Fruit fly (Drosophila melanogaster) whole organism, embryonic: Measurements from ENCODE around the gene Cp7Fa.
A peak's percentile ranks its signal among the peaks of the same experiment; 100 is the strongest.

ENCODE experiments used
- Ada2b ChIP-seq: fragments of 200-800 bp; sonication (Bioruptor generic); IDR thresholded peaks from 2 replicates; pipeline ENCODE4 v1.3.6; 2022; ENCODE audit warnings: missing biosample characterization, missing genetic modification characterization
- BEAF-32 ChIP-seq: fragments of 200-800 bp; sonication (Bioruptor generic); optimal IDR thresholded peaks from 3 replicates; lab custom pipeline; 2017; ENCODE audit warnings: missing biosample characterization, missing genetic modification characterization, mild to moderate bottlenecking, moderate library complexity, missing genetic modification reagents
- CG10147 ChIP-seq: fragments of 200-800 bp; sonication (Bioruptor generic); optimal IDR thresholded peaks from 2 replicates; lab custom pipeline; 2019; ENCODE audit warnings: missing biosample characterization, mild to moderate bottlenecking, missing genetic modification characterization, moderate library complexity
- CG12104 ChIP-seq: fragments of 200-800 bp; sonication (Bioruptor generic); optimal IDR thresholded peaks from 3 replicates; lab custom pipeline; 2016; ENCODE audit warnings: missing biosample characterization, missing genetic modification characterization
- CG12219 ChIP-seq: fragments of 200-800 bp; sonication (Bioruptor generic); optimal IDR thresholded peaks from 3 replicates; lab custom pipeline; 2018; ENCODE audit warnings: missing biosample characterization, mild to moderate bottlenecking, missing genetic modification characterization
- CG13287 ChIP-seq: fragments of 200-800 bp; sonication (Bioruptor generic); IDR thresholded peaks from 2 replicates; pipeline ENCODE4 v1.3.6; 2022; ENCODE audit warnings: missing biosample characterization, missing genetic modification characterization; ENCODE audit not compliant: partially characterized antibody
- CG14710 ChIP-seq: fragments of 200-800 bp; sonication (Bioruptor generic); optimal IDR thresholded peaks from 3 replicates; lab custom pipeline; 2019; ENCODE audit warnings: missing biosample characterization, mild to moderate bottlenecking, missing genetic modification characterization, moderate library complexity
- CG1529 ChIP-seq: fragments of 200-800 bp; sonication (Bioruptor generic); optimal IDR thresholded peaks from 3 replicates; lab custom pipeline; 2018; ENCODE audit warnings: missing biosample characterization, missing genetic modification characterization
- CG15601 ChIP-seq: fragments of 200-800 bp; sonication (Bioruptor generic); optimal IDR thresholded peaks from 3 replicates; lab custom pipeline; 2019; ENCODE audit warnings: missing biosample characterization, mild to moderate bottlenecking, missing genetic modification characterization, moderate library complexity
- CG17829 ChIP-seq: fragments of 200-800 bp; optimal IDR thresholded peaks from 2 replicates; lab custom pipeline; 2019; ENCODE audit warnings: missing biosample characterization, mild to moderate bottlenecking, missing genetic modification characterization, moderate library complexity
- CG18619 ChIP-seq: fragments of 200-800 bp; sonication (Bioruptor generic); optimal IDR thresholded peaks from 3 replicates; lab custom pipeline; 2017; ENCODE audit warnings: missing biosample characterization, mild to moderate bottlenecking, missing genetic modification characterization
- CG2116 ChIP-seq: fragments of 200-800 bp; sonication (Bioruptor generic); optimal IDR thresholded peaks from 3 replicates; lab custom pipeline; 2018; ENCODE audit warnings: missing biosample characterization, mild to moderate bottlenecking, missing genetic modification characterization
- CG2199 ChIP-seq: fragments of 200-800 bp; sonication (Bioruptor generic); IDR thresholded peaks from 3 replicates; pipeline ENCODE4 v1.3.6; 2022; ENCODE audit warnings: missing biosample characterization, missing genetic modification characterization
- CG31365 ChIP-seq: fragments of 200-800 bp; sonication (Bioruptor generic); optimal IDR thresholded peaks from 2 replicates; lab custom pipeline; 2018; ENCODE audit warnings: missing biosample characterization, mild to moderate bottlenecking, missing genetic modification characterization
- CG32772 ChIP-seq: fragments of 200-800 bp; sonication (Bioruptor generic); IDR thresholded peaks from 2 replicates; pipeline ENCODE4 v1.3.6; 2022; ENCODE audit warnings: missing biosample characterization, missing genetic modification characterization
- CG34422 ChIP-seq: fragments of 200-800 bp; sonication (Bioruptor generic); IDR thresholded peaks from 3 replicates; pipeline ENCODE4 v1.3.6; 2022; ENCODE audit warnings: missing biosample characterization, missing genetic modification characterization
- CG5245 ChIP-seq: fragments of 200-800 bp; sonication (Bioruptor generic); optimal IDR thresholded peaks from 3 replicates; lab custom pipeline; 2016; ENCODE audit warnings: missing biosample characterization, missing genetic modification characterization
- CG5953 ChIP-seq: fragments of 200-800 bp; sonication (Bioruptor generic); IDR thresholded peaks from 2 replicates; pipeline ENCODE4 v1.3.6; 2022; ENCODE audit warnings: missing biosample characterization, missing genetic modification characterization
- CG7745 ChIP-seq: fragments of 200-800 bp; sonication (Bioruptor generic); optimal IDR thresholded peaks from 2 replicates; lab custom pipeline; 2018; ENCODE audit warnings: missing biosample characterization, mild to moderate bottlenecking, missing genetic modification characterization, moderate library complexity
- Dip2 ChIP-seq: fragments of 200-800 bp; sonication (Bioruptor generic); IDR thresholded peaks from 2 replicates; pipeline ENCODE4 v1.3.6; 2022; ENCODE audit warnings: missing biosample characterization, missing genetic modification characterization
- Dll ChIP-seq: fragments of 200-800 bp; sonication (Bioruptor generic); IDR thresholded peaks from 4 replicates; pipeline ENCODE4 v1.3.6; 2022; ENCODE audit warnings: missing biosample characterization, missing genetic modification characterization; ENCODE audit not compliant: partially characterized antibody
- Dref ChIP-seq: fragments of 200-800 bp; sonication (Bioruptor generic); IDR thresholded peaks from 2 replicates; pipeline ENCODE4 v1.3.6; 2022; ENCODE audit warnings: missing biosample characterization, missing genetic modification characterization
- Fer2 ChIP-seq: fragments of 200-800 bp; sonication (Bioruptor generic); optimal IDR thresholded peaks from 2 replicates; lab custom pipeline; 2018; ENCODE audit warnings: missing biosample characterization, mild to moderate bottlenecking, missing genetic modification characterization, moderate library complexity
- HHEX ChIP-seq: fragments of 200-800 bp; sonication (Bioruptor generic); optimal IDR thresholded peaks from 3 replicates; lab custom pipeline; 2017; ENCODE audit warnings: missing biosample characterization, mild to moderate bottlenecking, missing genetic modification characterization, missing genetic modification reagents
- Hr3 ChIP-seq: fragments of 200-800 bp; sonication (Bioruptor generic); optimal IDR thresholded peaks from 3 replicates; lab custom pipeline; 2016; ENCODE audit warnings: missing biosample characterization, missing genetic modification characterization
- MBD-R2 ChIP-seq: fragments of 200-800 bp; sonication (Bioruptor generic); IDR thresholded peaks from 2 replicates; pipeline ENCODE4 v1.3.6; 2022; ENCODE audit warnings: missing biosample characterization, missing genetic modification characterization
- Poxn ChIP-seq: fragments of 200-800 bp; sonication (Bioruptor generic); IDR thresholded peaks from 2 replicates; pipeline ENCODE4 v1.3.6; 2022; ENCODE audit warnings: missing biosample characterization, missing genetic modification characterization
- Ptx1 ChIP-seq: fragments of 200-800 bp; sonication (Bioruptor generic); IDR thresholded peaks from 2 replicates; pipeline ENCODE4 v1.3.6; 2022; ENCODE audit warnings: missing biosample characterization, missing genetic modification characterization
- Stat92E ChIP-seq, 3 experiments: fragments of >200 bp in 2 of 3; fragments of 200-800 bp in 1 of 3; sonication (Bioruptor generic) in 1 of 3; optimal IDR thresholded peaks; 2 replicates each; lab custom pipeline; 2017 to 2019; ENCODE audit warnings: missing biosample characterization in 3 of 3, missing genetic modification characterization in 3 of 3, mild to moderate bottlenecking in 1 of 3, moderate library complexity in 1 of 3
- Vsx1 ChIP-seq: fragments of 200-800 bp; sonication (Bioruptor generic); optimal IDR thresholded peaks from 2 replicates; lab custom pipeline; 2017; ENCODE audit warnings: missing biosample characterization, mild to moderate bottlenecking, missing genetic modification characterization, missing genetic modification reagents
- chinmo ChIP-seq: fragments of 200-800 bp; sonication (Bioruptor generic); IDR thresholded peaks from 4 replicates; pipeline ENCODE4 v1.3.6; 2022; ENCODE audit warnings: missing biosample characterization, missing genetic modification characterization; ENCODE audit not compliant: partially characterized antibody
- ci ChIP-seq: fragments of 200-800 bp; sonication (Bioruptor generic); IDR thresholded peaks from 3 replicates; pipeline ENCODE4 v1.3.6; 2022; ENCODE audit warnings: missing biosample characterization, missing genetic modification characterization
- crc ChIP-seq: fragments of 200-800 bp; sonication (Bioruptor generic); optimal IDR thresholded peaks from 2 replicates; lab custom pipeline; 2016; ENCODE audit warnings: missing biosample characterization, missing genetic modification characterization
- dysf ChIP-seq: fragments of 200-800 bp; sonication (Bioruptor generic); IDR thresholded peaks from 3 replicates; pipeline ENCODE4 v1.3.6; 2022; ENCODE audit warnings: missing biosample characterization, missing genetic modification characterization
- ewg ChIP-seq: fragments of 200-800 bp; sonication (Bioruptor generic); optimal IDR thresholded peaks from 3 replicates; lab custom pipeline; 2017; ENCODE audit warnings: mild to moderate bottlenecking, missing biosample characterization, missing genetic modification reagents, missing genetic modification characterization
- exex ChIP-seq: fragments of 200-800 bp; sonication (Bioruptor generic); optimal IDR thresholded peaks from 4 replicates; lab custom pipeline; 2018; ENCODE audit warnings: missing biosample characterization, mild to moderate bottlenecking, missing genetic modification characterization, moderate library complexity
- gfzf ChIP-seq: fragments of 200-800 bp; sonication (Bioruptor generic); optimal IDR thresholded peaks from 2 replicates; lab custom pipeline; 2016; ENCODE audit warnings: missing biosample characterization, mild to moderate bottlenecking, missing genetic modification characterization, moderate library complexity
- grau ChIP-seq: fragments of 200-800 bp; optimal IDR thresholded peaks from 3 replicates; lab custom pipeline; 2019; ENCODE audit warnings: missing biosample characterization, mild to moderate bottlenecking, missing genetic modification characterization, moderate library complexity
- knrl ChIP-seq: fragments of 200-800 bp; sonication (Bioruptor generic); IDR thresholded peaks from 3 replicates; pipeline ENCODE4 v1.3.6; 2022; ENCODE audit warnings: missing biosample characterization, missing genetic modification characterization; ENCODE audit not compliant: partially characterized antibody
- lbe ChIP-seq: fragments of 200-800 bp; sonication (Bioruptor generic); optimal IDR thresholded peaks from 2 replicates; lab custom pipeline; 2016; ENCODE audit warnings: missing biosample characterization, mild to moderate bottlenecking, missing genetic modification characterization
- p53 ChIP-seq: fragments of 200-800 bp; sonication (Bioruptor generic); optimal IDR thresholded peaks from 2 replicates; lab custom pipeline; 2016; ENCODE audit warnings: missing biosample characterization, missing genetic modification characterization
- pzg ChIP-seq: fragments of 200-800 bp; sonication (Bioruptor generic); optimal IDR thresholded peaks from 3 replicates; lab custom pipeline; 2018; ENCODE audit warnings: missing biosample characterization, mild to moderate bottlenecking, missing genetic modification characterization, moderate library complexity
- sens ChIP-seq: fragments of 200-800 bp; sonication (Bioruptor generic); peaks from one replicate; lab custom pipeline; 2016; ENCODE audit warnings: missing biosample characterization, missing genetic modification characterization
- slbo ChIP-seq: fragments of 200-800 bp; sonication (Bioruptor generic); IDR thresholded peaks from 2 replicates; pipeline ENCODE4 v1.3.6; 2022; ENCODE audit warnings: missing biosample characterization, missing genetic modification characterization
- so ChIP-seq: fragments of 200-800 bp; sonication (Bioruptor generic); IDR thresholded peaks from 3 replicates; pipeline ENCODE4 v1.3.6; 2022; ENCODE audit warnings: missing biosample characterization, missing genetic modification characterization
- stwl ChIP-seq: fragments of 200-800 bp; sonication (Bioruptor generic); optimal IDR thresholded peaks from 3 replicates; lab custom pipeline; 2018; ENCODE audit warnings: missing biosample characterization, mild to moderate bottlenecking, missing genetic modification characterization, moderate library complexity
- trem ChIP-seq: fragments of 200-800 bp; optimal IDR thresholded peaks from 3 replicates; lab custom pipeline; 2019; ENCODE audit warnings: missing biosample characterization, mild to moderate bottlenecking, missing genetic modification characterization, moderate library complexity
- unc-4 ChIP-seq: fragments of 200-800 bp; sonication (Bioruptor generic); IDR thresholded peaks from 2 replicates; pipeline ENCODE4 v1.3.6; 2022; ENCODE audit warnings: missing biosample characterization, missing genetic modification characterization; ENCODE audit not compliant: partially characterized antibody
- yki ChIP-seq: fragments of >200 bp; optimal IDR thresholded peaks from 3 replicates; lab custom pipeline; 2018

The Cp7Fa gene

dm6 chrX:8460686-8461085 lies 10.0 kb upstream of the Cp7Fa start, which contains the start of gene CG15347 (continued):
- TF ChIP-seq CG7745 (tag; lab: Kevin White, UChicago) (no peak), slbo (GFP tag; lab: Robert Waterston, UW) (no peak), Ada2b (GFP tag; lab: Robert Waterston, UW) (no peak), exex (tag; lab: Kevin White, UChicago) (peak; percentile 40), CG18619 (no peak), Dref (GFP tag; lab: Robert Waterston, UW) (no peak), CG34422 (GFP tag; lab: Robert Waterston, UW) (no peak)

- TF ChIP-seq Dll (GFP tag; lab: Robert Waterston, UW) = 0 out of 4 replicates have a peak, but pooled peaks have one; percentile 47
- TF ChIP-seq Fer2 = no peak
- no peak for TF ChIP-seq Vsx1 (GFP tag; lab: Kevin White, UChicago)
- TF ChIP-seq CG12219 (GFP tag; lab: Kevin White, UChicago) = no peak
- no peak for TF ChIP-seq ci (GFP tag; lab: Robert Waterston, UW)
- peak; percentile 39 for TF ChIP-seq CG2116 (GFP tag; lab: Kevin White, UChicago)
- TF ChIP-seq CG32772 = no peak
- peak; percentile 39 for TF ChIP-seq trem (tag; lab: Kevin White, UChicago)
- no peak for TF ChIP-seq Dip2 (GFP tag; lab: Robert Waterston, UW)
- peak; percentile 64 for TF ChIP-seq gfzf (GFP tag; lab: Kevin White, UChicago)
- no peak for TF ChIP-seq Poxn (GFP tag; lab: Robert Waterston, UW)
- TF ChIP-seq ewg (GFP tag; lab: Kevin White, UChicago) = no peak
- no peak for TF ChIP-seq CG31365 (tag; lab: Kevin White, UChicago)
- peak; percentile 37; the same call in 1 of the 2 replicates for TF ChIP-seq CG13287 (GFP tag; lab: Robert Waterston, UW)
- TF ChIP-seq grau (tag; lab: Kevin White, UChicago) = no peak
- TF ChIP-seq chinmo (GFP tag; lab: Robert Waterston, UW) = no peak
- no peak for TF ChIP-seq exex (tag; lab: Kevin White, UChicago)
- TF ChIP-seq Ptx1 (GFP tag; lab: Robert Waterston, UW) = no peak
- TF ChIP-seq Stat92E (GFP tag; optimal IDR thresholded peaks at IDR 0.05; lab: Kevin White, UChicago) = no peak
- peak; percentile 67 for TF ChIP-seq CG14710 (tag; lab: Kevin White, UChicago)
- TF ChIP-seq sens = no peak
- TF ChIP-seq CG5953 (GFP tag; lab: Robert Waterston, UW) = no peak
- TF ChIP-seq CG17829 = peak; percentile 2
- no peak for TF ChIP-seq dysf (GFP tag; lab: Robert Waterston, UW)
- TF ChIP-seq p53 (GFP tag; lab: Kevin White, UChicago) = no peak
- 0 out of 3 replicates have a peak, but pooled peaks have one; percentile 20 for TF ChIP-seq so (GFP tag; lab: Robert Waterston, UW)
- TF ChIP-seq knrl = no peak
- peak; percentile 64 for TF ChIP-seq stwl
- no peak for TF ChIP-seq CG12104 (GFP tag; lab: Kevin White, UChicago)
- TF ChIP-seq CG15601 (tag; lab: Kevin White, UChicago) = no peak
- no peak for TF ChIP-seq lbe (GFP tag; lab: Kevin White, UChicago)
- peak; percentile 23 for TF ChIP-seq BEAF-32 (GFP tag; lab: Kevin White, UChicago)
- peak; percentile 31 for TF ChIP-seq CG10147
- no peak for TF ChIP-seq yki (lab: Kevin White, UChicago)
- TF ChIP-seq CG2199 (GFP tag; lab: Robert Waterston, UW) = no peak
- no peak for TF ChIP-seq crc (GFP tag; lab: Kevin White, UChicago)
- TF ChIP-seq Hr3 (GFP tag; lab: Kevin White, UChicago) = no peak
- TF ChIP-seq unc-4 (GFP tag; lab: Robert Waterston, UW) = 0 out of 2 replicates have a peak, but pooled peaks have one; percentile 26
- TF ChIP-seq HHEX = no peak
- no peak for TF ChIP-seq CG5245
- TF ChIP-seq CG1529 = no peak
- TF ChIP-seq MBD-R2 (GFP tag; lab: Robert Waterston, UW) = peak; percentile 36; the same call in 1 of the 2 replicates
- TF ChIP-seq pzg (GFP tag; lab: Kevin White, UChicago) = peak; percentile 31
Observed at dm6 chrX:8461147-8461546, 9.5 kb upstream of the Cp7Fa start, which contains the start of gene Es2. TSS of gene Es2 (plus strand) at chrX:8461479.
